Worm (Caenorhabditis elegans): ENCODE measurements around the gene math-22.

Gene math-22

DNA sequence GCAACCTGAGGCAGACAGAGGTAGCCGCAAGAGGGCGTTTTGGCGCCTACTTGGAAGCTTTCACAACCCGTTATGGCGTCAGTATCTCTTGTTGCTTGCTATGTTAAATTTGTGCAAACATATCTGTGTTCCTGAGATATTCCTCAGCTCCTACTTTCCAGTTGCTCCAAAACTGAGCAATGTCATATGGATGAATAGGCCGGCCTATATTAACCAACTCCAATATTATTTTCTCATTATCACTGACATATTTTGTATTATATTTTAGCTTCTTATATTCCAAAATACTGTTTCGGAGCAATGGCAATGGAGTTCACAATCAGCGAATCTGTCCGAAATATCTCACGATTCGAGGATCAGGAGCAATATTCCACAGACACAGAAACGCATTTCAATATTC lies 29.5 kb upstream of the math-22 start, which contains the start of gene math-13:
TSS of gene math-13 (plus strand) at position 301 of the 400 bp plus-strand sequence.
- TF ChIP-seq tbx-11 (GFP tag; IDR thresholded peaks at IDR 0.05) (no peak), ets-7 (tag; optimal IDR thresholded peaks at IDR 0.05) (no peak), tbx-37 (GFP tag; conservative IDR thresholded peaks at IDR 0.05) (no peak), scrt-1 (GFP tag; IDR thresholded peaks at IDR 0.05) (no peak), sea-1 (GFP tag; conservative IDR thresholded peaks at IDR 0.05) (no peak)

DNA sequence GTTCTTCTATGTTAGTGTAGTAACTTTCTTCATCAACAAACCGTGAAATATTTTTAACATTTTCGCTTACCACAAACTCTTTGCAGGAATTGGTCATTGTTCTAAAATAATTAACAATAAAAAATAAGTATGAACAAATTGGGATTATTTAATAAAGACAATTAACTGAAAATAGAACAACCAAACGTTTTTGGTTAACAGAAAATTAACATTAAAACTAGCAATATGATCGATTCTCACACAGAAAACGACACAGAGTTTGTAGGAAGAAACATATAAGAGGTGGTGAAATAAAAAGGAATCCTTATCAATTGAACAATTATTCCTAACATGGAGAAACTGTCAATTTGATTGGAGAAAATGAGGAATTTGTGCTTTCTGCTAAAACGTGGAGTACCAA lies 26.5 kb upstream of the math-22 start, which contains the start of gene math-16:
TSS of gene math-16 (minus strand) at position 101 of the 400 bp plus-strand sequence.
- TF ChIP-seq ets-7 (tag; optimal IDR thresholded peaks at IDR 0.05) (no peak), tbx-37 (GFP tag; conservative IDR thresholded peaks at IDR 0.05) (no peak), hmg-4 (GFP tag; optimal IDR thresholded peaks at IDR 0.05) (no peak), ceh-36 (tag; optimal IDR thresholded peaks at IDR 0.05) (no peak), aly-1 (tag; optimal IDR thresholded peaks at IDR 0.05) (no peak), F13C5.2 (tag; optimal IDR thresholded peaks at IDR 0.05) (no peak), pes-1 (GFP tag; IDR thresholded peaks at IDR 0.05) (no peak), scrt-1 (GFP tag; IDR thresholded peaks at IDR 0.05) (no peak), ceh-13 (GFP tag; optimal IDR thresholded peaks at IDR 0.05) (no peak), sea-1 (GFP tag; conservative IDR thresholded peaks at IDR 0.05) (no peak), B0310.2 (tag; optimal IDR thresholded peaks at IDR 0.05) (no peak), flt-1 (GFP tag; IDR thresholded peaks at IDR 0.05) (no peak), ama-1 (optimal IDR thresholded peaks at IDR 0.05) (no peak), tbx-11 (GFP tag; IDR thresholded peaks at IDR 0.05) (no peak), tra-4 (tag; optimal IDR thresholded peaks at IDR 0.05) (no peak), hmbx-1 (tag; optimal IDR thresholded peaks at IDR 0.05) (no peak), hnd-1 (tag; optimal IDR thresholded peaks at IDR 0.05) (no peak)

DNA sequence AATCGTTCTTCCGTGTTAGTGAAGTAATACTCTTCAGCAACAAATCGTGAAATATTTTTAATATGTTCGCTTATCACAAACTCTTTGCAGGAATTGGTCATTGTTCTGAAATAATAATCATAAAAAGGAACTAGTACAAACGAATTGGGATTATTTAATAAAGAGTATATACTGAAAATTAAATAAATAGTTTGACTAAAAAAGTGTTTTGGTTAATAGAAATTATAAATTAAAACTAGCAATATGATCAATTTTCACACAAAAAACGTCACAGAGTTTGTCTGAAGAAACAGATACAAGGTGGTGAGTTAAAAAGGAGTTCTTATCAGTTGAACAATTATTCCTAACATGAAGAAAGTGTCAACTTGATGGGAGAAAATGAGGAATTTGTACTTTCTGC lies 22.5 kb upstream of the math-22 start, which contains the start of gene math-5:
TSS of gene math-5 (minus strand) at position 101 of the 400 bp plus-strand sequence.
- no peak for TF ChIP-seq tbx-11 (GFP tag; IDR thresholded peaks at IDR 0.05)
- no peak for TF ChIP-seq sea-1 (GFP tag; conservative IDR thresholded peaks at IDR 0.05)
- no peak for TF ChIP-seq ceh-36 (tag; optimal IDR thresholded peaks at IDR 0.05)
- TF ChIP-seq scrt-1 (GFP tag; IDR thresholded peaks at IDR 0.05): no peak
- no peak for TF ChIP-seq tbx-37 (GFP tag; conservative IDR thresholded peaks at IDR 0.05)
- no peak for TF ChIP-seq B0310.2 (tag; optimal IDR thresholded peaks at IDR 0.05)

DNA sequence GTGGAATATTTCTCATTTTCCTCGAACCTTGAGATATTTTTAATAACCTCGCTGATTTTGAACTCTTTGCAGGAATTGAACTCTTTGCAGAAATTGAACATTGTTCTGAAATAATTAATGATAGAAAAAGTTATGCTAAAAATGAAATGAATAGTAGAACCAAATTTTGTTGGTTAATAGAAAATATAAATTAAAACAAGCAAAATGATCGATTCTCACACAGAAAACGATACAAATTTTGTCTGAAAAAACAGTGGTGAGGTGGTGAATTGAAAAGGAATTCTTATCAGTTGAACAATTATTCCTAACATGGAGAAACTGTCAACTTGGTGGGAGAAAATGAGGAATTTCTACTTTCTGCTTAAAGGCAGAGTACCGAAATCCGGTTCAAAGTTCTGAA lies 20.6 kb upstream of the math-22 start, which contains the start of gene math-6:
TSS of gene math-6 (minus strand) at position 101 of the 400 bp plus-strand sequence.
- TF ChIP-seq ama-1 (optimal IDR thresholded peaks at IDR 0.05) (no peak), flt-1 (GFP tag; IDR thresholded peaks at IDR 0.05) (no peak), pes-1 (GFP tag; IDR thresholded peaks at IDR 0.05) (no peak), hmbx-1 (tag; optimal IDR thresholded peaks at IDR 0.05) (no peak), hnd-1 (tag; optimal IDR thresholded peaks at IDR 0.05) (no peak), hmg-4 (GFP tag; optimal IDR thresholded peaks at IDR 0.05) (no peak), ceh-13 (GFP tag; optimal IDR thresholded peaks at IDR 0.05) (no peak), aly-1 (tag; optimal IDR thresholded peaks at IDR 0.05) (no peak), B0310.2 (tag; optimal IDR thresholded peaks at IDR 0.05) (no peak), ceh-36 (tag; optimal IDR thresholded peaks at IDR 0.05) (no peak)

DNA sequence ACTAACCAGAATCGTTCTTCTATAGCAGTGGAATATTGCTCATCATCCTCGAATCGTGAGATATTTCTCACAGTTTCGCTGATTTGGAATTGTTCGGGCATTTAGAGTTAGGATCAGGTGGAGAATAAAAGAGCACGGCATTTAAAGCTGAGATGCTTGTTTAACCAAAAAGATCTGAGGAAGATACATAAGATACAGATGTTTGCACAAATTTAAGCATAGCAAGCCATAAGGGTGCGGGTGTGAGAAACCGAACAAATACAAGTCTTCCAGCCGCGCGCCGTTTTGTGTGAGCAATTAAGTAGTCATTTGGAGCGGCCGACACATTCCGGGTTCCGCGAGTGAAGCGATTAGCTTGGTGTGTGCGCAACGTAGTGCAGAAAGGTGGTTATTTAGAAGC lies 18.8 kb upstream of the math-22 start, which contains the start of gene math-7:
TSS of gene math-7 (minus strand) at position 101 of the 400 bp plus-strand sequence.
- TF ChIP-seq ceh-36 (tag; optimal IDR thresholded peaks at IDR 0.05) (no peak), tbx-11 (GFP tag; IDR thresholded peaks at IDR 0.05) (no peak), pes-1 (GFP tag; IDR thresholded peaks at IDR 0.05) (no peak), ets-7 (tag; optimal IDR thresholded peaks at IDR 0.05) (no peak), hmbx-1 (tag; optimal IDR thresholded peaks at IDR 0.05) (no peak), sea-1 (GFP tag; conservative IDR thresholded peaks at IDR 0.05) (no peak), hnd-1 (tag; optimal IDR thresholded peaks at IDR 0.05) (no peak), hmg-4 (GFP tag; optimal IDR thresholded peaks at IDR 0.05) (no peak), tra-4 (tag; optimal IDR thresholded peaks at IDR 0.05) (no peak), scrt-1 (GFP tag; IDR thresholded peaks at IDR 0.05) (no peak), flt-1 (GFP tag; IDR thresholded peaks at IDR 0.05) (no peak), aly-1 (tag; optimal IDR thresholded peaks at IDR 0.05) (no peak), ceh-13 (GFP tag; optimal IDR thresholded peaks at IDR 0.05) (no peak), tbx-37 (GFP tag; conservative IDR thresholded peaks at IDR 0.05) (no peak), B0310.2 (tag; optimal IDR thresholded peaks at IDR 0.05) (no peak)

DNA sequence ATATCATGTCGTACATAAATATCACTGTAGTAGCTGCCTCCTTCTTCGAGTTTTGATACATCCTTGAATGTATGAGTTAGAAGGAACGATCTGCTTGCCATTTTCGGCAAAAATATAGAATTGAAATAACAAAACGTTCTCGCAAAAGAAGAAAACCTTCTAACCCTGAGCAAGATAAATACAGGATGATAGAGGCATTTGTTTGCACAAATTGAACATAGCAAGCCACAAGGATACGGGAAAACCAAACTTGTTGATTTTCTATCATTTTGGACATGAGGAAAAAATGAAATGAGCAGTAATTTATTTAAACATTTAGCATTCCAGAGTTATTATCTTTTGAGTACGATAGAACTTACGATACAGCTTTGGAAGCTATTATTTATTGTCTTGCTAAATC lies 16.1 kb upstream of the math-22 start, which contains the start of gene math-8:
TSS of gene math-8 (minus strand) at position 101 of the 400 bp plus-strand sequence.
- TF ChIP-seq tra-4 (tag; optimal IDR thresholded peaks at IDR 0.05) (no peak), hnd-1 (tag; optimal IDR thresholded peaks at IDR 0.05) (no peak), aly-1 (tag; optimal IDR thresholded peaks at IDR 0.05) (no peak), scrt-1 (GFP tag; IDR thresholded peaks at IDR 0.05) (no peak), ceh-13 (GFP tag; optimal IDR thresholded peaks at IDR 0.05) (no peak), F13C5.2 (tag; optimal IDR thresholded peaks at IDR 0.05) (no peak), ceh-36 (tag; optimal IDR thresholded peaks at IDR 0.05) (no peak), hmbx-1 (tag; optimal IDR thresholded peaks at IDR 0.05) (no peak), B0310.2 (tag; optimal IDR thresholded peaks at IDR 0.05) (no peak), ama-1 (optimal IDR thresholded peaks at IDR 0.05) (no peak), ets-7 (tag; optimal IDR thresholded peaks at IDR 0.05) (no peak)

DNA sequence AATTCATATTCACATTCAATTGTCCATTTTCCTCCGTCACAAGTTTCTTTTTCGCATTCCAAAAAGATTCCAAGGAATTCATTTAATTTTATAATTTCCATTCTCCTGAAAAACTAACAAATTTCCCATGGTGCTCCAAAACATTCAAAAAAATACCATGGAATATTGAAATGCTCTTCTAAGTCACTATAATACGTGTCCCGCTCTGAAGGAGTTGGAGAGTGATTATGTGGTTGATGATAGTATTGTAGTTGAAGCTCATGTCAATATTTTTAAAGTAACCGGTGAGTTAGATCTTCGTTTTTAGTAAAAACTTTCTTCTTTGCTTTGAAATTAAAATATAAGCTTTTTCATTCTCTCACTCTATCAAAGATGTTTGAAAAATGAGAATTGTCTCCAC lies 14.5 kb upstream of the math-22 start, which contains the start of gene math-9:
TSS of gene math-9 (minus strand) at position 101 of the 400 bp plus-strand sequence.
- TF ChIP-seq tbx-11 (GFP tag; IDR thresholded peaks at IDR 0.05) (no peak), ceh-13 (GFP tag; optimal IDR thresholded peaks at IDR 0.05) (no peak), ceh-36 (tag; optimal IDR thresholded peaks at IDR 0.05) (no peak), pes-1 (GFP tag; IDR thresholded peaks at IDR 0.05) (no peak), sea-1 (GFP tag; conservative IDR thresholded peaks at IDR 0.05) (no peak), B0310.2 (tag; optimal IDR thresholded peaks at IDR 0.05) (no peak), ama-1 (optimal IDR thresholded peaks at IDR 0.05) (no peak), tbx-37 (GFP tag; conservative IDR thresholded peaks at IDR 0.05) (no peak), hnd-1 (tag; optimal IDR thresholded peaks at IDR 0.05) (no peak), flt-1 (GFP tag; IDR thresholded peaks at IDR 0.05) (no peak), ets-7 (tag; optimal IDR thresholded peaks at IDR 0.05) (no peak), tra-4 (tag; optimal IDR thresholded peaks at IDR 0.05) (no peak), scrt-1 (GFP tag; IDR thresholded peaks at IDR 0.05) (no peak), hmg-4 (GFP tag; optimal IDR thresholded peaks at IDR 0.05) (no peak), F13C5.2 (tag; optimal IDR thresholded peaks at IDR 0.05) (no peak), aly-1 (tag; optimal IDR thresholded peaks at IDR 0.05) (no peak), hmbx-1 (tag; optimal IDR thresholded peaks at IDR 0.05) (no peak)
